Worm (Caenorhabditis elegans): ENCODE measurements around the gene gcn-1.

Gene gcn-1

DNA sequence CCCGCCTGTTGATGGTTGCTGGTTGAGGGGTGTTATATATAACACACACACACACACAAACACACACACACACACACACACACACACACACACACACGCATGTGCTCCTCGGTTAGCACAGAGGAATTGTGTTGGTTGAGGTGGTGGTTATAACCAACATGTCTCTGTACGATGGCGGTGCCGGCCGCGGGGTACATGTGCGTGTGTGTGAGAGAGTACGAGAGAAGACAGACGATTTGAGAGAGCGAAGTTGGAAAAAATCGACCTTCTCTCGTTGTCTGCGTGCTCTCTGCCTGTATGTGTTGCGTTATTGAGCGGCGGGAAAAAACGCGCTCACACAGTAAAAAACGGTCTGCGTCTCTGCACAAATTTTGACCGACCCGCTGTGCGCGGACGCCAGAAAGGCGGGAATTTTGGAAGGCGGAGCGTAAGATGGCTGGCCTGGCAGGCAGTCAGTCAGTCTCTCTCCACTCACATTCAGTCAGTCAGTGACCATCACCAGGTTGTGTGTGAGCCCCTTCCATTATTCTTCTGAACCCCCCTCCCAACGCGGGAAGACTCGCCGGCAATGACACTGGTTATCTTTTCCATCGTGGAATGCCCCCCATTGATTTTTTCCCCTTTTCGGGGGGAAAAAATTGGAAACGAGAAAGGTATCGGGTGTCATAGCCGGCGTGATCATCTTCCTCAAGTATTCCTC lies 20.3 kb downstream of the gcn-1 start (continued):
- TF ChIP-seq dmd-6 (GFP tag; IDR thresholded peaks at IDR 0.05) = peak; percentile 73
- no peak for TF ChIP-seq Y105C5A.15 (GFP tag; IDR thresholded peaks at IDR 0.05)
- peak in 1 of 2 experiments; percentile 64 for TF ChIP-seq hif-1 (tag; optimal IDR thresholded peaks at IDR 0.05)
- 0 out of 2 replicates have a peak, but pooled peaks have one; percentile 7 for TF ChIP-seq tra-1 (GFP tag; IDR thresholded peaks at IDR 0.05)
- 0 out of 2 replicates have a peak, but pooled peaks have one; percentile 11 for TF ChIP-seq zfp-3 (GFP tag; conservative IDR thresholded peaks at IDR 0.05)
- TF ChIP-seq Y5F2A.4 (GFP tag; optimal IDR thresholded peaks at IDR 0.05) = no peak
- no peak for TF ChIP-seq dmd-8 (GFP tag; IDR thresholded peaks at IDR 0.05)
- TF ChIP-seq mdt-29 (GFP tag; IDR thresholded peaks at IDR 0.05) = no peak
- 0 out of 2 replicates have a peak, but pooled peaks have one; percentile 31 for TF ChIP-seq mxl-2 (GFP tag; conservative IDR thresholded peaks at IDR 0.05)
- no peak; the same call in none of the 2 replicates for TF ChIP-seq madf-9 (GFP tag; conservative IDR thresholded peaks at IDR 0.05)
- TF ChIP-seq jun-1 (tag; optimal IDR thresholded peaks at IDR 0.05) = peak; percentile 81
- no peak for TF ChIP-seq F10B5.3 (tag; optimal IDR thresholded peaks at IDR 0.05)
- no peak for TF ChIP-seq T26A8.4 (GFP tag; IDR thresholded peaks at IDR 0.05)
- no peak for TF ChIP-seq spr-3 (GFP tag; optimal IDR thresholded peaks at IDR 0.05)
- TF ChIP-seq ZK546.5 (tag; optimal IDR thresholded peaks at IDR 0.05) = no peak
- no peak for TF ChIP-seq snpc-4 (tag; optimal IDR thresholded peaks at IDR 0.05)
- TF ChIP-seq nhr-111 (GFP tag; optimal IDR thresholded peaks at IDR 0.05) = no peak
- no peak for TF ChIP-seq cey-2 (tag; optimal IDR thresholded peaks at IDR 0.05; ENCODE audit: borderline replicate concordance, insufficient read depth)
- TF ChIP-seq mxl-3 (GFP tag; optimal IDR thresholded peaks at IDR 0.05) = peak; percentile 98
- TF ChIP-seq daf-16 (GFP tag; optimal IDR thresholded peaks at IDR 0.05) = peak in 1 of 2 experiments; percentile 73
- TF ChIP-seq daf-16 (tag; optimal IDR thresholded peaks at IDR 0.05) = peak; percentile 74
- 0 out of 2 replicates have a peak, but pooled peaks have one; percentile 49 for TF ChIP-seq ctbp-1 (GFP tag; IDR thresholded peaks at IDR 0.05)
- peak; percentile 59 for TF ChIP-seq nhr-6 (tag; optimal IDR thresholded peaks at IDR 0.05)
- no peak for TF ChIP-seq fos-1 (tag; optimal IDR thresholded peaks at IDR 0.05)
- no peak for TF ChIP-seq snpc-1.2 (GFP tag; IDR thresholded peaks at IDR 0.05)
- TF ChIP-seq nhr-11 (tag; optimal IDR thresholded peaks at IDR 0.05) = peak; percentile 56

DNA sequence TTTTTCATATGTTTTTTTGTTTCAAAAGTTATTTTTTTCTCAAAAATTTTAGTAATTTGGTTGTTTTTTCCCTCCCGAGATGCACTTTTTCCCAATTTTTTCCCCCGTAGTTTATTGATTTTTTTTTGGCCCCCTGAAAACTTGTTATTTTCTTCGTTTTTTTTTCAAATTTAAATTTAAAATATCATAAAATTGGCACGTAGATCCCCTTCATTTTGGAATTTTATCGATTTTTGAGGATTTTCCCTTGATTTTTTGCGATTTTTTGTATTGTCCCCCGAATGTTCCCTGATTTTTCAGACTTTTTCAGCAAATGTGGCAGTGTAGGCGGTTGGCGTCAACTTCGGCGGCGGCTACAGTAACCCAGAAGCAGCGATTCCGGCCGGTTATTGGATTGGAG lies 46.0 kb downstream of the gcn-1 start, which contains the start of gene C39B5.6:
Gene C39B5.6 (plus strand): TSS at position 301 of the 400 bp plus-strand sequence.
- no peak for TF ChIP-seq gei-8 (GFP tag; optimal IDR thresholded peaks at IDR 0.05)
- no peak for TF ChIP-seq nhr-102 (tag; optimal IDR thresholded peaks at IDR 0.05)
- TF ChIP-seq lin-13 (GFP tag; optimal IDR thresholded peaks at IDR 0.05) = no peak
- TF ChIP-seq nhr-77 (tag; optimal IDR thresholded peaks at IDR 0.05) = no peak
- peak; percentile 16 for TF ChIP-seq ceh-28 (tag; optimal IDR thresholded peaks at IDR 0.05)
- no peak for TF ChIP-seq unc-130 (GFP tag; optimal IDR thresholded peaks at IDR 0.05)
- TF ChIP-seq aha-1 (tag) = peak; percentile 57
- no peak for TF ChIP-seq ceh-20 (GFP tag; IDR thresholded peaks at IDR 0.05)
- TF ChIP-seq mdl-1 (tag; optimal IDR thresholded peaks at IDR 0.05) = no peak
- TF ChIP-seq pqm-1 (tag; optimal IDR thresholded peaks at IDR 0.05) = no peak
- no peak for TF ChIP-seq mxl-2 (GFP tag; conservative IDR thresholded peaks at IDR 0.05)
- TF ChIP-seq F10B5.3 (tag; optimal IDR thresholded peaks at IDR 0.05) = no peak
- no peak for TF ChIP-seq mes-2 (tag; optimal IDR thresholded peaks at IDR 0.05; ENCODE audit: poor library complexity, severe bottlenecking)
- TF ChIP-seq vab-7 (GFP tag; IDR thresholded peaks at IDR 0.05) = no peak

DNA sequence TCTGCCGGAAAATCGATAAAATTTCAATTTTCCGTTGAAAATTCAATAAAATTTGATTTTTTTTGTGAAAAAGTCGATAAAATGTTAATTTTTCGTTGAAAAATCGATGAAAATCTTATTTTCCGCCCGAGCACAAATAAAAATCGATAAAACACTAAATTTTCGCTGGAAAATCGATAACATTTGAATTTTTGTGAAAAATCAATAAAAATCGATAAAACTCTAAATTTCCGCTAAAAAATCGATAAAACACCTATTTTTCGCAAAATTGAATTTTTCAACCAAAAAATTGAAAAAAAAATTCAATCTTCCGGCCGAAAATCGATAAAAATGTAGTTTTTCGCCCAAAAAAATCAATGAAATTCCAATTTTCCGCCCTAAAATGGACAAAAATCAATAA lies 53.4 kb downstream of the gcn-1 start:
- TF ChIP-seq unc-130 (GFP tag; optimal IDR thresholded peaks at IDR 0.05) (no peak), aha-1 (tag) (peak; percentile 37), ceh-28 (tag; optimal IDR thresholded peaks at IDR 0.05) (peak; percentile 93), lin-39 (tag; optimal IDR thresholded peaks at IDR 0.05) (no peak)
